Worm (Caenorhabditis elegans): ENCODE measurements around the gene C45G9.5.

C45G9.5 gene

ce11 chrIII:5018116-5018689 lies 29.7 kb upstream of the C45G9.5 start, which contains the start of gene wip-1 (continued):
- peak; percentile 56; the same call in 1 of the 2 replicates for TF ChIP-seq bed-2 (GFP tag; IDR thresholded peaks at IDR 0.05)
- peak; percentile 96 for TF ChIP-seq egl-44 (GFP tag; IDR thresholded peaks at IDR 0.05)
- no peak for TF ChIP-seq mes-4 (tag; optimal IDR thresholded peaks at IDR 0.05)
- peak; percentile 82 for TF ChIP-seq attf-3 (GFP tag; conservative IDR thresholded peaks at IDR 0.05)
- peak; percentile 89 for TF ChIP-seq B0035.1 (tag; optimal IDR thresholded peaks at IDR 0.05)
- peak; percentile 93 for TF ChIP-seq madf-10 (tag; optimal IDR thresholded peaks at IDR 0.05)
- TF ChIP-seq hlh-12 (tag; optimal IDR thresholded peaks at IDR 0.05): no peak
- peak; percentile 88 for TF ChIP-seq T07F8.4 (tag; optimal IDR thresholded peaks at IDR 0.05)
- TF ChIP-seq attf-6 (GFP tag; IDR thresholded peaks at IDR 0.05): peak; percentile 83
- peak; percentile 97 for TF ChIP-seq madf-6 (GFP tag; IDR thresholded peaks at IDR 0.05)
- TF ChIP-seq lsy-27 (tag; optimal IDR thresholded peaks at IDR 0.05; ENCODE audit: borderline replicate concordance, insufficient read depth): peak; percentile 81
- peak; percentile 85 to 94 for TF ChIP-seq let-607 (tag; optimal IDR thresholded peaks at IDR 0.05)
- TF ChIP-seq chd-7 (tag; optimal IDR thresholded peaks at IDR 0.05): peak; percentile 89
- no peak for TF ChIP-seq ceh-40 (GFP tag; IDR thresholded peaks at IDR 0.05)
- TF ChIP-seq nhr-179 (tag; optimal IDR thresholded peaks at IDR 0.05): no peak
- TF ChIP-seq let-526 (GFP tag; IDR thresholded peaks at IDR 0.05): peak; percentile 91
- peak; percentile 96 for TF ChIP-seq madf-3 (GFP tag; IDR thresholded peaks at IDR 0.05)
- peak; percentile 88 for TF ChIP-seq Y53F4B.3 (GFP tag; IDR thresholded peaks at IDR 0.05)
- peak; percentile 98 for TF ChIP-seq athp-1 (tag; optimal IDR thresholded peaks at IDR 0.05)
- TF ChIP-seq lag-1 (GFP tag; IDR thresholded peaks at IDR 0.05): no peak
- TF ChIP-seq efl-1 (GFP tag; optimal IDR thresholded peaks at IDR 0.05): peak; percentile 79
- 0 out of 2 replicates have a peak, but pooled peaks have one; percentile 73 for TF ChIP-seq ztf-6 (GFP tag; IDR thresholded peaks at IDR 0.05)
- TF ChIP-seq Y95B8A.8 (GFP tag; IDR thresholded peaks at IDR 0.05): peak; percentile 98
- peak; percentile 34 for TF ChIP-seq B0261.1 (tag; optimal IDR thresholded peaks at IDR 0.05)
- TF ChIP-seq nhr-27 (tag; optimal IDR thresholded peaks at IDR 0.05): peak; percentile 72
- no peak for TF ChIP-seq nfya-1 (tag; optimal IDR thresholded peaks at IDR 0.05; ENCODE audit: borderline replicate concordance, insufficient read depth)
- TF ChIP-seq hrde-1 (tag; optimal IDR thresholded peaks at IDR 0.05; ENCODE audit: borderline replicate concordance): peak; percentile 82
- TF ChIP-seq snpc-1.1 (tag; optimal IDR thresholded peaks at IDR 0.05; ENCODE audit: insufficient read depth): peak; percentile 81
- TF ChIP-seq F22D6.2 (tag; optimal IDR thresholded peaks at IDR 0.05): peak; percentile 87
- TF ChIP-seq T26A5.8 (tag; optimal IDR thresholded peaks at IDR 0.05): no peak
- peak; percentile 98 for TF ChIP-seq F23B12.7 (tag; optimal IDR thresholded peaks at IDR 0.05; ENCODE audit: insufficient read depth)

- no peak for TF ChIP-seq sea-2 (GFP tag; IDR thresholded peaks at IDR 0.05)
- TF ChIP-seq somi-1 (GFP tag; optimal IDR thresholded peaks at IDR 0.05): no peak
- no peak for TF ChIP-seq nhr-27 (tag; optimal IDR thresholded peaks at IDR 0.05)
- TF ChIP-seq dpl-1 (GFP tag; optimal IDR thresholded peaks at IDR 0.05): no peak
- no peak for TF ChIP-seq attf-3 (GFP tag; conservative IDR thresholded peaks at IDR 0.05)
- no peak for TF ChIP-seq Y67H2A.10 (GFP tag; conservative IDR thresholded peaks at IDR 0.05)
- no peak for TF ChIP-seq hlh-12 (tag; optimal IDR thresholded peaks at IDR 0.05)
- TF ChIP-seq hmg-1.2 (GFP tag; IDR thresholded peaks at IDR 0.05): no peak
- no peak for TF ChIP-seq dox-1 (GFP tag; IDR thresholded peaks at IDR 0.05)
- no peak for TF ChIP-seq F39B2.1 (GFP tag; IDR thresholded peaks at IDR 0.05)
These were observed 27.0 kb upstream of the C45G9.5 start, which contains the start of gene mdt-11 for ce11 chrIII:5020924-5021323. Gene mdt-11, plus strand, starts transcription at chrIII:5021224.
